Worm (Caenorhabditis elegans) whole organism, L1 larva: ENCODE measurements around the gene nhr-256.

ENCODE experiments used
- F16B12.6 ChIP-seq: fragments of 150-350 bp; optimal IDR thresholded peaks from 2 replicates; lab custom pipeline; 2014; ENCODE audit warnings: missing biosample characterization, missing genetic modification characterization
- alr-1 ChIP-seq: fragments of 200-800 bp; sonication (Bioruptor generic); optimal IDR thresholded peaks from 2 replicates; lab custom pipeline; 2018; ENCODE audit warnings: borderline replicate concordance, mild to moderate bottlenecking, missing genetic modification characterization, missing compliant biosample characterization
- aly-2 ChIP-seq: fragments of 150-350 bp; optimal IDR thresholded peaks from 2 replicates; lab custom pipeline; 2014; ENCODE audit warnings: missing biosample characterization, missing genetic modification characterization
- ama-1 ChIP-seq: fragments of 150-350 bp; optimal IDR thresholded peaks from 2 replicates; lab custom pipeline; 2014
- ceh-8 ChIP-seq: fragments of 200-800 bp; sonication (Bioruptor generic); optimal IDR thresholded peaks from 2 replicates; lab custom pipeline; 2018; ENCODE audit warnings: mild to moderate bottlenecking, missing genetic modification characterization, moderate library complexity, missing compliant biosample characterization
- ceh-82 ChIP-seq, 3 experiments: fragments of 150-350 bp in 1 of 3; sonication (generic microtip) in 2 of 3; optimal IDR thresholded peaks; 2 replicates each; lab custom pipeline; 2014 to 2017; ENCODE audit warnings: missing biosample characterization in 3 of 3, missing genetic modification characterization in 3 of 3
- ceh-90 ChIP-seq: sonication (generic microtip); optimal IDR thresholded peaks from 2 replicates; lab custom pipeline; 2016; ENCODE audit warnings: missing genetic modification characterization, missing compliant biosample characterization
- ces-1 ChIP-seq: fragments of 150-350 bp; optimal IDR thresholded peaks from 2 replicates; lab custom pipeline; 2014; ENCODE audit warnings: missing biosample characterization, missing genetic modification reagents, missing genetic modification characterization
- dpl-1 ChIP-seq, 3 experiments: fragments of 150-350 bp in 2 of 3; sonication (generic microtip) in 1 of 3; optimal IDR thresholded peaks; 2 replicates each; lab custom pipeline; 2014 to 2017; ENCODE audit warnings: missing biosample characterization in 3 of 3, missing genetic modification characterization in 3 of 3, missing genetic modification reagents in 3 of 3
- efl-1 ChIP-seq, 4 experiments: fragments of 150-350 bp; optimal IDR thresholded peaks in 3 of 4; peaks in 1 of 4; 1 replicate in 1 of 4; 2 replicates in 3 of 4; lab custom pipeline; 2014; ENCODE audit warnings: missing biosample characterization in 2 of 4, missing genetic modification characterization in 2 of 4, missing genetic modification reagents in 2 of 4
- egl-13 ChIP-seq: sonication (generic microtip); optimal IDR thresholded peaks from 2 replicates; lab custom pipeline; 2016; ENCODE audit warnings: missing genotype, missing genetic modification reagents, missing genetic modification characterization, missing compliant biosample characterization
- elt-2 ChIP-seq: sonication (generic microtip); optimal IDR thresholded peaks from 2 replicates; lab custom pipeline; 2016; ENCODE audit warnings: missing genetic modification characterization, mild to moderate bottlenecking, inconsistent platforms, missing compliant biosample characterization, missing genetic modification reagents
- fkh-10 ChIP-seq: sonication (generic microtip); optimal IDR thresholded peaks from 2 replicates; lab custom pipeline; 2017; ENCODE audit warnings: missing biosample characterization, missing genetic modification reagents, missing genetic modification characterization
- fkh-8 ChIP-seq: sonication (generic microtip); optimal IDR thresholded peaks from 2 replicates; lab custom pipeline; 2016; ENCODE audit warnings: mild to moderate bottlenecking, missing genetic modification characterization, missing compliant biosample characterization
- irx-1 ChIP-seq: sonication (generic microtip); optimal IDR thresholded peaks from 2 replicates; lab custom pipeline; 2016; ENCODE audit warnings: missing genetic modification characterization, missing compliant biosample characterization
- isw-1 ChIP-seq: fragments of 200-800 bp; sonication (Bioruptor generic); IDR thresholded peaks from 2 replicates; pipeline ENCODE4 v1.3.6; 2022; ENCODE audit warnings: missing genetic modification characterization, missing compliant biosample characterization
- lin-13 ChIP-seq: fragments of 150-350 bp; optimal IDR thresholded peaks from 2 replicates; lab custom pipeline; 2014; ENCODE audit warnings: missing biosample characterization, missing genetic modification reagents, missing genetic modification characterization
- lin-39 ChIP-seq: fragments of 150-350 bp; optimal IDR thresholded peaks from 2 replicates; lab custom pipeline; 2014; ENCODE audit warnings: missing biosample characterization, missing genetic modification reagents, missing genetic modification characterization
- lir-3 ChIP-seq: sonication (generic microtip); optimal IDR thresholded peaks from 2 replicates; lab custom pipeline; 2016; ENCODE audit warnings: mild to moderate bottlenecking, missing genetic modification characterization, moderate library complexity, missing compliant biosample characterization; ENCODE audit not compliant: poor library complexity
- mep-1 ChIP-seq: fragments of 150-350 bp; optimal IDR thresholded peaks from 2 replicates; lab custom pipeline; 2014; ENCODE audit warnings: missing biosample characterization, missing genetic modification characterization
- nhr-11 ChIP-seq: fragments of 150-350 bp; optimal IDR thresholded peaks from 2 replicates; lab custom pipeline; 2014; ENCODE audit warnings: missing biosample characterization, missing genetic modification characterization
- nhr-19 ChIP-seq: fragments of 200-800 bp; sonication (Bioruptor generic); conservative IDR thresholded peaks from 2 replicates; pipeline ENCODE4 v1.3.6; 2022; ENCODE audit warnings: missing genetic modification characterization, missing compliant biosample characterization
- nhr-20 ChIP-seq: sonication (generic microtip); optimal IDR thresholded peaks from 2 replicates; lab custom pipeline; 2016; ENCODE audit warnings: mild to moderate bottlenecking, missing genetic modification characterization, missing compliant biosample characterization
- nhr-47 ChIP-seq: sonication (generic microtip); optimal IDR thresholded peaks from 2 replicates; lab custom pipeline; 2016; ENCODE audit warnings: mild to moderate bottlenecking, missing genetic modification characterization, moderate library complexity, missing compliant biosample characterization
- nhr-71 ChIP-seq: sonication (generic microtip); optimal IDR thresholded peaks from 2 replicates; lab custom pipeline; 2016; ENCODE audit warnings: mild to moderate bottlenecking, missing genetic modification characterization, moderate library complexity, missing compliant biosample characterization
- nhr-76 ChIP-seq: sonication (generic microtip); optimal IDR thresholded peaks from 2 replicates; lab custom pipeline; 2017; ENCODE audit warnings: missing biosample characterization, missing genetic modification characterization
- nhr-84 ChIP-seq: sonication (generic microtip); optimal IDR thresholded peaks from 2 replicates; lab custom pipeline; 2017; ENCODE audit warnings: missing biosample characterization, missing genetic modification characterization
- skn-1 ChIP-seq: fragments of 150-350 bp; optimal IDR thresholded peaks from 2 replicates; lab custom pipeline; 2014; ENCODE audit warnings: missing biosample characterization, missing genetic modification characterization
- sptf-1 ChIP-seq: fragments of 150-350 bp; optimal IDR thresholded peaks from 2 replicates; lab custom pipeline; 2014; ENCODE audit warnings: missing biosample characterization, missing genetic modification characterization
- sup-37 ChIP-seq: fragments of 200-800 bp; sonication (Bioruptor generic); optimal IDR thresholded peaks from 2 replicates; lab custom pipeline; 2018; ENCODE audit warnings: mild to moderate bottlenecking, missing genetic modification characterization, missing compliant biosample characterization
- swsn-7 ChIP-seq: sonication (generic microtip); optimal IDR thresholded peaks from 2 replicates; lab custom pipeline; 2016; ENCODE audit warnings: missing genetic modification characterization, missing compliant biosample characterization
- tlp-1 ChIP-seq: fragments of 150-350 bp; optimal IDR thresholded peaks from 2 replicates; lab custom pipeline; 2014; ENCODE audit warnings: missing biosample characterization, missing genetic modification characterization
- unc-130 ChIP-seq: fragments of 150-350 bp; optimal IDR thresholded peaks from 2 replicates; lab custom pipeline; 2017; ENCODE audit warnings: missing biosample characterization, missing genetic modification characterization, inconsistent platforms
- unc-62 ChIP-seq: fragments of 150-350 bp; optimal IDR thresholded peaks from 2 replicates; lab custom pipeline; 2014; ENCODE audit warnings: missing biosample characterization, missing genetic modification reagents, missing genetic modification characterization
- unc-86 ChIP-seq: sonication (generic microtip); optimal IDR thresholded peaks from 2 replicates; lab custom pipeline; 2016; ENCODE audit warnings: missing genetic modification characterization, missing compliant biosample characterization
- unc-98 ChIP-seq: fragments of 200-800 bp; sonication (Bioruptor generic); IDR thresholded peaks from 2 replicates; pipeline ENCODE4 v1.3.6; 2022; ENCODE audit warnings: missing genetic modification characterization, missing compliant biosample characterization
- vab-15 ChIP-seq: sonication (generic microtip); optimal IDR thresholded peaks from 2 replicates; lab custom pipeline; 2017; ENCODE audit warnings: missing genotype, mild to moderate bottlenecking, missing genetic modification characterization, missing compliant biosample characterization
- xbp-1 ChIP-seq: sonication (generic microtip); optimal IDR thresholded peaks from 2 replicates; lab custom pipeline; 2016; ENCODE audit warnings: missing genetic modification characterization, missing compliant biosample characterization
- zag-1 ChIP-seq: fragments of 150-350 bp; optimal IDR thresholded peaks from 2 replicates; lab custom pipeline; 2014; ENCODE audit warnings: missing biosample characterization, missing genetic modification characterization
- zip-4 ChIP-seq: fragments of 200-800 bp; sonication (Bioruptor generic); optimal IDR thresholded peaks from 2 replicates; lab custom pipeline; 2018; ENCODE audit warnings: mild to moderate bottlenecking, missing genetic modification characterization, moderate library complexity, missing compliant biosample characterization
- ztf-11 ChIP-seq, 2 experiments: sonication (generic microtip); optimal IDR thresholded peaks; 2 replicates each; lab custom pipeline; 2016 to 2017; ENCODE audit warnings: missing genetic modification characterization in 2 of 2, missing biosample characterization in 1 of 2, missing compliant biosample characterization in 1 of 2
- ztf-4 ChIP-seq: fragments of 150-350 bp; optimal IDR thresholded peaks from 2 replicates; lab custom pipeline; 2014; ENCODE audit warnings: missing biosample characterization, missing genetic modification characterization

The nhr-256 gene

DNA sequence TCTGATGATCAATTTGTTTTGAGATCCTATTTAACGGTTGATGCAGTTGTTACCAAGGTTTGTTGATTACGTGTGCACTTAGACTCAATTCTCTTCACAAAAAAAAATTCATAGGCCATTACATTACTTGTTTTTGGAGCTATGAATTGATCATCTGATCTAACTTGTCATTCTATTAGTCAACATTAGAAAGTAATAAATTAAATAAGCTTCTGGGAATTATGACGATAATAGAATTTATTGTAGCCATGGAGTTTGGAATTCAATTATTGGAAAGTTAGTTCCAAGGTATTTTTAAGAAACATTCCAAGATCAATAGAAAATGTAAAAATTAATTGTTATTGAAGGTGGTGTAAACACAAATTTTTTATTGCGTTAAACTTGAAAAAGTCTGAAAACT, 25.3 kb upstream of the nhr-256 start:
- TF ChIP-seq fkh-8 (tag; lab: Kevin White, UChicago) (peak; percentile 60), ama-1 (lab: Kevin White, UChicago) (no peak), sup-37 (GFP tag; lab: Kevin White, UChicago) (no peak), nhr-11 (tag; lab: Kevin White, UChicago) (peak; percentile 13), isw-1 (GFP tag; lab: Robert Waterston, UW) (no peak), irx-1 (tag; lab: Kevin White, UChicago) (no peak), nhr-19 (GFP tag; lab: Robert Waterston, UW) (no peak), xbp-1 (no peak), zip-4 (GFP tag; lab: Kevin White, UChicago) (no peak), nhr-71 (peak; percentile 52), swsn-7 (tag; lab: Kevin White, UChicago) (no peak), aly-2 (no peak), ceh-8 (GFP tag; lab: Kevin White, UChicago) (peak; percentile 68), tlp-1 (tag; lab: Kevin White, UChicago) (no peak), nhr-76 (tag; lab: Kevin White, UChicago) (no peak)
- TF ChIP-seq, all 84 proteins: peak for 4

DNA sequence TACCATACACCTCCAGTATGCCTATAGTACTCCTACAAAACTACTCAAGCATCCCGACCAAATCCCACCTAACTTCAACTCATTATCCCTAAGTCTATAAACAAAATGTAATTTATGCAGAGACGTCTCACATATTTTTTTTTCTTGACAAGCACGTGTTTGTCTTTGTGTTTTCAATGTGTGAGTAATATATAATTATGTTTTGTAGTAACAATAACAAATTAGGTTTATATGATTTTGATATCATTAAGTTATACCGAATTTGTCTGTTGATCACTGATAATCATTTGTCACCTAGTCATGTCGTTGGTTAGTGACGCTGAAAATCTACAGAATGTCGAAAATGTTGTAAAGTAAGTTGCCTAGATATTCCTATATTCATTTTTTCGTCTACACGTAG, 23.6 kb upstream of the nhr-256 start, which contains the start of gene srw-102:
TSS of gene srw-102 (plus strand) at position 301 of the 400 bp plus-strand sequence.
- no peak for TF ChIP-seq nhr-76 (tag; lab: Kevin White, UChicago)
- TF ChIP-seq skn-1 (tag; lab: Kevin White, UChicago), result no peak
- TF ChIP-seq nhr-47 (tag; lab: Kevin White, UChicago), result peak; percentile 21
- TF ChIP-seq ceh-8 (GFP tag; lab: Kevin White, UChicago), result peak; percentile 81

DNA sequence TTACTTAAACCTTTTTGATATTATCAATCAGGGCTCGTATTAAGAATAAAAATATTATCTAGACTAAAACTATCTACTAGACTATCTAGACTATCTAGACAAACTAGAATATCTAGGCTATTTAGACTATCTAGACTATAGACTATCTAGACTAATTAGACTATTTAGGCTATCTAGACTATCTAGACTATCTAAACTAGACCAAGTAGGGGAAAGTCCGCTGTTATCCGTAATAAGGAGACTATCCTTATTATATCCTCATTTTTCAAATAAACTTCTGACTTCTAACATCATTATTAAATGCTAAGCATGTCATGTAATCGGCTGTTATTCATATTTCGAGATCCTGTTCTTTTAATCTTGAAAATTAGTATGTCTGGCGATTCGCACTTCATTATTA, 21.6 kb upstream of the nhr-256 start, which contains the start of gene srw-101:
TSS of gene srw-101 (plus strand) at position 301 of the 400 bp plus-strand sequence.
- TF ChIP-seq nhr-20 (tag; lab: Kevin White, UChicago) (no peak), tlp-1 (tag; lab: Kevin White, UChicago) (no peak), mep-1 (no peak), skn-1 (tag; lab: Kevin White, UChicago) (no peak), ceh-8 (GFP tag; lab: Kevin White, UChicago) (no peak), ces-1 (GFP tag; lab: Kevin White, UChicago) (no peak), F16B12.6 (tag; lab: Kevin White, UChicago) (no peak), lin-39 (tag; lab: Kevin White, UChicago) (no peak), nhr-19 (GFP tag; lab: Robert Waterston, UW) (no peak), unc-130 (tag; lab: Kevin White, UChicago) (no peak), egl-13 (tag; lab: Kevin White, UChicago) (no peak), fkh-10 (GFP tag; lab: Kevin White, UChicago) (no peak), unc-62 (GFP tag; lab: Kevin White, UChicago) (no peak), ceh-90 (tag; lab: Kevin White, UChicago) (no peak), ceh-82 (tag; optimal IDR thresholded peaks at IDR 0.05; lab: Kevin White, UChicago) (no peak), alr-1 (tag; lab: Kevin White, UChicago) (no peak)

DNA sequence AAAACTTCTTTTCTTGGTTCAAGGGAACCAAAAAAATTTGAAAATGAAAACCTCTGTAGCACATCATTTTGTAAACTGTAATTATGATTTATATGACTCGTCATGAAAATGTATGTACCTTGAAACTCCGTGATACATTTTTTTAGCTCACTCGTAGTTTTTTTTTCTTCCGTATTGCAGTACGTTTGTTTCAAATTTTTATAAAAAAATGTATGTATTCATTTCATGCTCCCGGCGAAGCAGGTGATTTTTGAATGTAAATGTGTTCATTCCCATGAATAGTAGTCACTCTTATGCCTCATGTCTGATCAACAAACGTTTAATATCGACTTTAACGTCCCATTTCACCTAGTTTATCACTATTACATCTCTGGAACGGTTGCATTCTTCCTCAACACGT, 18.2 kb upstream of the nhr-256 start, which contains the start of gene sri-27:
TSS of gene sri-27 (plus strand) at position 301 of the 400 bp plus-strand sequence.
- TF ChIP-seq ztf-4 (tag; lab: Kevin White, UChicago) (no peak), unc-98 (GFP tag; lab: Robert Waterston, UW) (no peak), aly-2 (no peak), lir-3 (no peak), lin-13 (GFP tag; lab: Kevin White, UChicago) (no peak), nhr-84 (tag; lab: Kevin White, UChicago) (no peak), elt-2 (no peak), zag-1 (tag; lab: Kevin White, UChicago) (no peak), egl-13 (tag; lab: Kevin White, UChicago) (no peak), ceh-8 (GFP tag; lab: Kevin White, UChicago) (no peak), vab-15 (tag; lab: Kevin White, UChicago) (no peak), swsn-7 (tag; lab: Kevin White, UChicago) (no peak), dpl-1 (GFP tag; optimal IDR thresholded peaks at IDR 0.05; lab: Kevin White, UChicago) (no peak), efl-1 (optimal IDR thresholded peaks at IDR 0.05; lab: Kevin White, UChicago) (no peak), efl-1 (GFP tag; optimal IDR thresholded peaks at IDR 0.05 in 1 of 2; lab: Kevin White, UChicago) (no peak), unc-86 (tag; lab: Kevin White, UChicago) (no peak), sptf-1 (tag; lab: Kevin White, UChicago) (no peak), ztf-11 (tag; optimal IDR thresholded peaks at IDR 0.05; lab: Kevin White, UChicago) (no peak), isw-1 (GFP tag; lab: Robert Waterston, UW) (no peak)
